Fruit fly (Drosophila melanogaster) whole organism, embryonic: ENCODE data around the gene HipHop.

ENCODE experiments used
- Asciz ChIP-seq: fragments of 200-800 bp; sonication (Bioruptor generic); optimal IDR thresholded peaks from 2 replicates; lab custom pipeline; 2017; ENCODE audit warnings: missing biosample characterization, mild to moderate bottlenecking, missing genetic modification characterization, missing genetic modification reagents
- B-H2 ChIP-seq: fragments of 200-800 bp; sonication (Bioruptor generic); optimal IDR thresholded peaks from 2 replicates; lab custom pipeline; 2018; ENCODE audit warnings: missing biosample characterization, mild to moderate bottlenecking, missing genetic modification characterization
- CG11398 ChIP-seq: fragments of 200-800 bp; sonication (Bioruptor generic); optimal IDR thresholded peaks from 2 replicates; lab custom pipeline; 2016; ENCODE audit warnings: missing biosample characterization, missing genetic modification characterization
- CG11695 ChIP-seq: fragments of 200-800 bp; sonication (Bioruptor generic); IDR thresholded peaks from 3 replicates; pipeline ENCODE4 v1.3.6; 2022; ENCODE audit warnings: missing biosample characterization, missing genetic modification characterization
- CG12769 ChIP-seq: fragments of 200-800 bp; sonication (Bioruptor generic); optimal IDR thresholded peaks from 2 replicates; lab custom pipeline; 2019; ENCODE audit warnings: missing biosample characterization, mild to moderate bottlenecking, missing genetic modification characterization, moderate library complexity
- CG13894 ChIP-seq: fragments of 200-800 bp; sonication (Bioruptor generic); optimal IDR thresholded peaks from 3 replicates; lab custom pipeline; 2018; ENCODE audit warnings: missing biosample characterization, mild to moderate bottlenecking, missing genetic modification characterization, moderate library complexity
- CG15269 ChIP-seq: fragments of 200-800 bp; sonication (Bioruptor generic); optimal IDR thresholded peaks from 2 replicates; lab custom pipeline; 2018; ENCODE audit warnings: missing biosample characterization, mild to moderate bottlenecking, missing genetic modification characterization, moderate library complexity
- CG1529 ChIP-seq: fragments of 200-800 bp; sonication (Bioruptor generic); optimal IDR thresholded peaks from 3 replicates; lab custom pipeline; 2018; ENCODE audit warnings: missing biosample characterization, missing genetic modification characterization
- CG15479 ChIP-seq: fragments of 200-800 bp; sonication (Bioruptor generic); optimal IDR thresholded peaks from 3 replicates; lab custom pipeline; 2019; ENCODE audit warnings: missing biosample characterization, mild to moderate bottlenecking, missing genetic modification characterization, moderate library complexity
- CG15696 ChIP-seq: fragments of 200-800 bp; sonication (Bioruptor generic); optimal IDR thresholded peaks from 2 replicates; lab custom pipeline; 2019; ENCODE audit warnings: missing biosample characterization, mild to moderate bottlenecking, missing genetic modification characterization, moderate library complexity
- CG1602 ChIP-seq: fragments of 200-800 bp; sonication (Bioruptor generic); optimal IDR thresholded peaks from 3 replicates; lab custom pipeline; 2016; ENCODE audit warnings: missing biosample characterization, missing genetic modification characterization
- CG18262 ChIP-seq: fragments of 200-800 bp; optimal IDR thresholded peaks from 3 replicates; lab custom pipeline; 2019; ENCODE audit warnings: missing biosample characterization, mild to moderate bottlenecking, missing genetic modification characterization, moderate library complexity
- CG2116 ChIP-seq: fragments of 200-800 bp; sonication (Bioruptor generic); optimal IDR thresholded peaks from 3 replicates; lab custom pipeline; 2018; ENCODE audit warnings: missing biosample characterization, mild to moderate bottlenecking, missing genetic modification characterization
- CG2199 ChIP-seq: fragments of 200-800 bp; sonication (Bioruptor generic); IDR thresholded peaks from 3 replicates; pipeline ENCODE4 v1.3.6; 2022; ENCODE audit warnings: missing biosample characterization, missing genetic modification characterization
- CG31365 ChIP-seq: fragments of 200-800 bp; sonication (Bioruptor generic); optimal IDR thresholded peaks from 2 replicates; lab custom pipeline; 2018; ENCODE audit warnings: missing biosample characterization, mild to moderate bottlenecking, missing genetic modification characterization
- CG33213 ChIP-seq: fragments of 200-800 bp; sonication (Bioruptor generic); optimal IDR thresholded peaks from 3 replicates; lab custom pipeline; 2016; ENCODE audit warnings: missing biosample characterization, missing genetic modification characterization
- CG4730 ChIP-seq: fragments of 200-800 bp; sonication (Bioruptor generic); IDR thresholded peaks from 2 replicates; pipeline ENCODE4 v1.3.6; 2022; ENCODE audit warnings: missing biosample characterization, missing genetic modification characterization
- CG6254 ChIP-seq: fragments of 200-800 bp; sonication (Bioruptor generic); optimal IDR thresholded peaks from 3 replicates; lab custom pipeline; 2017; ENCODE audit warnings: mild to moderate bottlenecking, missing biosample characterization, missing genetic modification reagents, missing genetic modification characterization
- CG6683 ChIP-seq: fragments of 200-800 bp; sonication (Bioruptor generic); optimal IDR thresholded peaks from 2 replicates; lab custom pipeline; 2017; ENCODE audit warnings: missing biosample characterization, mild to moderate bottlenecking, missing genetic modification characterization, missing genetic modification reagents
- CG8359 ChIP-seq: fragments of 200-800 bp; sonication (Bioruptor generic); optimal IDR thresholded peaks from 2 replicates; lab custom pipeline; 2017; ENCODE audit warnings: missing biosample characterization, mild to moderate bottlenecking, missing genetic modification characterization, borderline replicate concordance
- CG8924 ChIP-seq: fragments of 200-800 bp; optimal IDR thresholded peaks from 3 replicates; lab custom pipeline; 2019; ENCODE audit warnings: missing biosample characterization, mild to moderate bottlenecking, missing genetic modification characterization, moderate library complexity
- CTCF ChIP-seq: fragments of 200-800 bp; sonication (Bioruptor generic); optimal IDR thresholded peaks from 2 replicates; lab custom pipeline; 2017; ENCODE audit warnings: missing biosample characterization, mild to moderate bottlenecking, missing genetic modification characterization, moderate library complexity
- D ChIP-seq, 2 experiments: fragments of 200-800 bp in 1 of 2; fragments of >200 bp in 1 of 2; sonication (Bioruptor generic) in 1 of 2; optimal IDR thresholded peaks; 2 replicates in 1 of 2; 3 replicates in 1 of 2; lab custom pipeline; 2017; ENCODE audit warnings: mild to moderate bottlenecking in 1 of 2, missing biosample characterization in 1 of 2, missing genetic modification characterization in 1 of 2, missing genetic modification reagents in 1 of 2
- D19A ChIP-seq: fragments of 200-800 bp; optimal IDR thresholded peaks from 3 replicates; lab custom pipeline; 2019; ENCODE audit warnings: missing biosample characterization, mild to moderate bottlenecking, missing genetic modification characterization, moderate library complexity
- E2f2 ChIP-seq: fragments of 200-800 bp; sonication (Bioruptor generic); IDR thresholded peaks from 2 replicates; pipeline ENCODE4 v1.3.6; 2022; ENCODE audit warnings: missing biosample characterization, missing genetic modification characterization
- HHEX ChIP-seq: fragments of 200-800 bp; sonication (Bioruptor generic); optimal IDR thresholded peaks from 3 replicates; lab custom pipeline; 2017; ENCODE audit warnings: missing biosample characterization, mild to moderate bottlenecking, missing genetic modification characterization, missing genetic modification reagents
- HLH54F ChIP-seq: fragments of 200-800 bp; sonication (Bioruptor generic); optimal IDR thresholded peaks from 3 replicates; lab custom pipeline; 2016; ENCODE audit warnings: missing biosample characterization, missing genetic modification characterization
- Hand ChIP-seq: fragments of 200-800 bp; sonication (Bioruptor generic); optimal IDR thresholded peaks from 2 replicates; lab custom pipeline; 2017; ENCODE audit warnings: mild to moderate bottlenecking, missing biosample characterization, missing genetic modification reagents, missing genetic modification characterization
- Hr51 ChIP-seq, 2 experiments: fragments of 200-800 bp; sonication (Bioruptor generic); optimal IDR thresholded peaks; 2 replicates in 1 of 2; 3 replicates in 1 of 2; lab custom pipeline; 2016 to 2018; ENCODE audit warnings: missing biosample characterization in 2 of 2, missing genetic modification characterization in 2 of 2, mild to moderate bottlenecking in 1 of 2, moderate library complexity in 1 of 2
- Hsf ChIP-seq: fragments of 200-800 bp; sonication (Bioruptor generic); optimal IDR thresholded peaks from 3 replicates; lab custom pipeline; 2016; ENCODE audit warnings: missing biosample characterization, missing genetic modification characterization
- MTF-1 ChIP-seq: fragments of 200-800 bp; sonication (Bioruptor generic); optimal IDR thresholded peaks from 2 replicates; lab custom pipeline; 2018; ENCODE audit warnings: missing biosample characterization, mild to moderate bottlenecking, missing genetic modification characterization, borderline replicate concordance
- Max ChIP-seq: fragments of 200-800 bp; sonication (Bioruptor generic); optimal IDR thresholded peaks from 2 replicates; lab custom pipeline; 2016; ENCODE audit warnings: missing biosample characterization, mild to moderate bottlenecking, missing genetic modification characterization
- Med ChIP-seq: fragments of 200-800 bp; sonication (Bioruptor generic); peaks from one replicate; lab custom pipeline; 2016; ENCODE audit warnings: missing biosample characterization, missing genetic modification characterization, mild to moderate bottlenecking, inconsistent platforms, moderate library complexity
- Mrtf ChIP-seq: fragments of 200-800 bp; sonication (Bioruptor generic); IDR thresholded peaks from 3 replicates; pipeline ENCODE4 v1.3.6; 2022; ENCODE audit warnings: missing biosample characterization, missing genetic modification characterization
- abd-A ChIP-seq: fragments of 200-800 bp; sonication (Bioruptor generic); optimal IDR thresholded peaks from 3 replicates; lab custom pipeline; 2019; ENCODE audit warnings: missing biosample characterization, mild to moderate bottlenecking, missing genetic modification characterization, moderate library complexity
- az2 ChIP-seq: fragments of 200-800 bp; sonication (Bioruptor generic); optimal IDR thresholded peaks from 3 replicates; lab custom pipeline; 2016; ENCODE audit warnings: missing biosample characterization, missing genetic modification characterization
- bowl ChIP-seq: fragments of 200-800 bp; sonication (Bioruptor generic); IDR thresholded peaks from 2 replicates; pipeline ENCODE4 v1.3.6; 2022; ENCODE audit warnings: missing biosample characterization, missing genetic modification characterization
- chif ChIP-seq, 2 experiments: fragments of 200-800 bp; sonication (Bioruptor generic); optimal IDR thresholded peaks; 3 replicates each; lab custom pipeline; 2016; ENCODE audit warnings: missing biosample characterization in 2 of 2, missing genetic modification characterization in 2 of 2
- crc ChIP-seq: fragments of 200-800 bp; sonication (Bioruptor generic); optimal IDR thresholded peaks from 2 replicates; lab custom pipeline; 2016; ENCODE audit warnings: missing biosample characterization, missing genetic modification characterization
- crol ChIP-seq: fragments of 200-800 bp; sonication (Bioruptor generic); IDR thresholded peaks from 2 replicates; pipeline ENCODE4 v1.3.6; 2022; ENCODE audit warnings: missing biosample characterization, missing genetic modification characterization
- fd64A ChIP-seq: fragments of 200-800 bp; sonication (Bioruptor generic); optimal IDR thresholded peaks from 3 replicates; lab custom pipeline; 2018; ENCODE audit warnings: missing biosample characterization, mild to moderate bottlenecking, missing genetic modification characterization
- gsb ChIP-seq: fragments of 200-800 bp; sonication (Bioruptor generic); IDR thresholded peaks from 2 replicates; pipeline ENCODE4 v1.3.6; 2022; ENCODE audit warnings: missing biosample characterization, missing genetic modification characterization
- nerfin-1 ChIP-seq: fragments of 200-800 bp; sonication (Bioruptor generic); optimal IDR thresholded peaks from 3 replicates; lab custom pipeline; 2019; ENCODE audit warnings: missing biosample characterization, mild to moderate bottlenecking, missing genetic modification characterization, moderate library complexity
- nom ChIP-seq: fragments of 200-800 bp; sonication (Bioruptor generic); optimal IDR thresholded peaks from 2 replicates; lab custom pipeline; 2017; ENCODE audit warnings: missing biosample characterization, missing genetic modification characterization, mild to moderate bottlenecking, moderate library complexity, missing genetic modification reagents
- onecut ChIP-seq: fragments of 200-800 bp; sonication (Bioruptor generic); IDR thresholded peaks from 2 replicates; pipeline ENCODE4 v1.3.6; 2022; ENCODE audit warnings: missing biosample characterization, missing genetic modification characterization
- sqz ChIP-seq: fragments of 200-800 bp; sonication (Bioruptor generic); optimal IDR thresholded peaks from 3 replicates; lab custom pipeline; 2018; ENCODE audit warnings: missing biosample characterization, mild to moderate bottlenecking, missing genetic modification characterization
- vnd ChIP-seq: fragments of 200-800 bp; sonication (Bioruptor generic); IDR thresholded peaks from 3 replicates; pipeline ENCODE4 v1.3.6; 2022; ENCODE audit warnings: missing biosample characterization, missing genetic modification characterization; ENCODE audit not compliant: partially characterized antibody
- zfh2 ChIP-seq: fragments of 200-800 bp; sonication (Bioruptor generic); optimal IDR thresholded peaks from 2 replicates; lab custom pipeline; 2016; ENCODE audit warnings: missing biosample characterization, missing genetic modification characterization

The HipHop gene

DNA sequence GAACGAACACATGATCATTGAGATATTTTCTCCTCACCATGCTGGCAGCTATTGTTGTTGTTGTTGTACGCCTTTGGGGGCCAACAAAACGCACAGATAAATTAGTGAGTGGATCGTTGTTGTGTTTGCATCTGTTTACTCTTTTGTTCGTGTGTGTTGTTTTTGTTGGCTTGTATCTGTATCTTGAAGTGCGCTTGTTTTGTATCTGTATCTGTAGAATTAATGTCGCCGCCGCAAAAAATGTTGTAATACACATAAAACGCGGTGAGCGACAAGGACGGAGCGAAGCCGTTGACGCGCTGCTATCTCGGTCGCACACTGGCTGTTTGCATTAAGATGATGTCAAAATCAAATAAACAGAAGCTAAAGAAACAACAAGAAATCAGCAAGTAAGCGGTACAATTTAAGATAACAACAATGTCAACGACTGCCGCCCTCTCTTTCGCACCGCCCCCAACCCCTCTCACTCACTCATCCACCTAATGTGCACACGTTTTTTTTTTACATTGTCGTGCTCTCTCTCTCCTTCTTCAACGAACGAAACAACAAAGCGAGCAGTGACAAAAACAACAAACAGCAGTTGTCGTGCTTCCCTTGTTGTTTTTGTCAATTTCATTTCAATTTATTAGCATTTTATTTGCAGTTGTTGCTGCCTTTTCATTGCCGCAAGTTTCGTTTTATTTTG is 6.9 kb upstream of the HipHop start (continued):
- TF ChIP-seq sqz (GFP tag; lab: Kevin White, UChicago) (peak; percentile 99), E2f2 (peak; percentile 37; the same call in 1 of the 2 replicates), CG1602 (GFP tag; lab: Kevin White, UChicago) (peak; percentile 24), chif (GFP tag; optimal IDR thresholded peaks at IDR 0.05; lab: Kevin White, UChicago) (peak in 1 of 2 experiments; percentile 64), CG2199 (0 out of 3 replicates have a peak, but pooled peaks have one; percentile 80), crc (GFP tag; lab: Kevin White, UChicago) (peak; percentile 16), abd-A (tag; lab: Kevin White, UChicago) (peak; percentile 75), HHEX (GFP tag; lab: Kevin White, UChicago) (peak; percentile 81), vnd (GFP tag; lab: Robert Waterston, UW) (no peak), CG11398 (GFP tag; lab: Kevin White, UChicago) (no peak), MTF-1 (GFP tag; lab: Kevin White, UChicago) (peak; percentile 82), CG12769 (tag; lab: Kevin White, UChicago) (peak; percentile 41), nom (GFP tag; lab: Kevin White, UChicago) (peak; percentile 83), Mrtf (no peak; the same call in 2 of the 3 replicates), CG11695 (GFP tag; lab: Robert Waterston, UW) (peak; percentile 67; the same call in 2 of the 3 replicates), zfh2 (GFP tag; lab: Kevin White, UChicago) (no peak), CG6254 (peak; percentile 74), onecut (peak; percentile 57), CG33213 (GFP tag; lab: Kevin White, UChicago) (peak; percentile 12), CG4730 (GFP tag; lab: Robert Waterston, UW) (no peak), CG1529 (peak; percentile 62), bowl (peak; percentile 57), crol (GFP tag; lab: Robert Waterston, UW) (peak; percentile 85), B-H2 (peak; percentile 40), fd64A (GFP tag; lab: Kevin White, UChicago) (peak; percentile 85), Max (GFP tag; lab: Kevin White, UChicago) (peak; percentile 58), az2 (GFP tag; lab: Kevin White, UChicago) (no peak), CTCF (GFP tag; lab: Kevin White, UChicago) (peak; percentile 45), CG6683 (GFP tag; lab: Kevin White, UChicago) (peak; percentile 70), Hr51 (GFP tag; optimal IDR thresholded peaks at IDR 0.05; lab: Kevin White, UChicago) (peak in 1 of 2 experiments; percentile 46), Hsf (GFP tag; lab: Kevin White, UChicago) (peak; percentile 13), CG2116 (GFP tag; lab: Kevin White, UChicago) (peak; percentile 31), CG15479 (GFP tag; lab: Kevin White, UChicago) (peak; percentile 69), CG8924 (tag; lab: Kevin White, UChicago) (peak; percentile 70), HLH54F (peak; percentile 22), D19A (tag; lab: Kevin White, UChicago) (peak; percentile 24), nerfin-1 (tag; lab: Kevin White, UChicago) (no peak), D (optimal IDR thresholded peaks at IDR 0.05; lab: Kevin White, UChicago) (no peak), D (GFP tag; optimal IDR thresholded peaks at IDR 0.05; lab: Kevin White, UChicago) (peak; percentile 51), Med (GFP tag; lab: Kevin White, UChicago) (peak; percentile 94), CG13894 (tag; lab: Kevin White, UChicago) (no peak), gsb (GFP tag; lab: Robert Waterston, UW) (no peak; the same call in 1 of the 2 replicates), CG8359 (no peak), Hand (GFP tag; lab: Kevin White, UChicago) (no peak), CG18262 (tag; lab: Kevin White, UChicago) (peak; percentile 37), Asciz (GFP tag; lab: Kevin White, UChicago) (peak; percentile 84), CG31365 (tag; lab: Kevin White, UChicago) (peak; percentile 74), CG15696 (tag; lab: Kevin White, UChicago) (peak; percentile 70), CG15269 (peak; percentile 44)
